Worm (Caenorhabditis elegans) whole organism, L3 larva: ENCODE results near the gene Y59C2A.1.

Experiments used
- aly-2 ChIP-seq: fragments of 150-350 bp; optimal IDR thresholded peaks from 2 replicates; lab custom pipeline; 2014; ENCODE audit warnings: missing biosample characterization, missing genetic modification characterization
- ceh-9 ChIP-seq: sonication (generic microtip); optimal IDR thresholded peaks from 2 replicates; lab custom pipeline; 2018; ENCODE audit warnings: missing biosample characterization, missing genetic modification characterization
- nhr-25 ChIP-seq: sonication (generic microtip); optimal IDR thresholded peaks from 2 replicates; lab custom pipeline; 2017; ENCODE audit warnings: missing biosample characterization, missing genetic modification characterization
- snpc-4 ChIP-seq: fragments of 150-350 bp; optimal IDR thresholded peaks from 2 replicates; lab custom pipeline; 2014; ENCODE audit warnings: missing biosample characterization, missing genetic modification characterization

DNA sequence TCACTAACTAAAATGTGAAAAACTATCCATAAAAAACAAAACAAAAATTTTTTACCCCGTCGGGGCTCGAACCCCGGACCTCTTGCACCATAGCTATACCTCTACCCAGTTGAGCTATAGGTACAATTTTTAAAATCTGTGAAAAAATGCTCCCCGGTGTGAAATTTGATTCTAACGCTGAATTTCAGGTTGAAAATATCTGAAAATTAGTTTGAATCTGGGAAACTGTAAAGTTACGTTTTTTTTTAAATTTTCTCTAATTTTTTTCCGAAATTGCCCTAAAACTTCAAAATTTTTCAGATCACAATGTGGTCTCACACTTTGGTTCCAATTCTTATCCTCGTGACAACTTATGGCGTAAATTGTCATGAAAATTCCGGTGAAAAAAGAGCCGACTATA lies at the start of gene Y59C2A.1:
- no peak for TF ChIP-seq nhr-25 (tag; lab: Kevin White, UChicago)
- no peak for TF ChIP-seq ceh-9 (tag; lab: Kevin White, UChicago)
- TF ChIP-seq snpc-4 (tag; lab: Kevin White, UChicago), result no peak
- TF ChIP-seq aly-2, result no peak
